Fruit fly (Drosophila melanogaster) whole organism, embryonic: ENCODE data around the gene CG13085.

Experiments
- Antp ChIP-seq: fragments of 200-800 bp; sonication (Bioruptor generic); optimal IDR thresholded peaks from 3 replicates; lab custom pipeline; 2016; ENCODE audit warnings: missing biosample characterization, missing genetic modification characterization
- CG10543 ChIP-seq: fragments of 200-800 bp; sonication (Bioruptor generic); optimal IDR thresholded peaks from 3 replicates; lab custom pipeline; 2017; ENCODE audit warnings: missing biosample characterization, mild to moderate bottlenecking, missing genetic modification characterization, moderate library complexity
- CG10979 ChIP-seq: fragments of 200-800 bp; sonication (Bioruptor generic); optimal IDR thresholded peaks from 2 replicates; lab custom pipeline; 2018; ENCODE audit warnings: missing biosample characterization, mild to moderate bottlenecking, missing genetic modification characterization, moderate library complexity
- CG11456 ChIP-seq: fragments of 200-800 bp; sonication (Bioruptor generic); IDR thresholded peaks from 3 replicates; pipeline ENCODE4 v1.3.6; 2022; ENCODE audit warnings: missing biosample characterization, missing genetic modification characterization
- CG12299 ChIP-seq: fragments of 200-800 bp; sonication (Bioruptor generic); optimal IDR thresholded peaks from 2 replicates; lab custom pipeline; 2018; ENCODE audit warnings: missing biosample characterization, mild to moderate bottlenecking, missing genetic modification characterization
- CG12769 ChIP-seq: fragments of 200-800 bp; sonication (Bioruptor generic); optimal IDR thresholded peaks from 2 replicates; lab custom pipeline; 2019; ENCODE audit warnings: missing biosample characterization, mild to moderate bottlenecking, missing genetic modification characterization, moderate library complexity
- CG1529 ChIP-seq: fragments of 200-800 bp; sonication (Bioruptor generic); optimal IDR thresholded peaks from 3 replicates; lab custom pipeline; 2018; ENCODE audit warnings: missing biosample characterization, missing genetic modification characterization
- CG17912 ChIP-seq: fragments of 200-800 bp; sonication (Bioruptor generic); optimal IDR thresholded peaks from 2 replicates; lab custom pipeline; 2018; ENCODE audit warnings: missing biosample characterization, mild to moderate bottlenecking, missing genetic modification characterization
- CG31365 ChIP-seq: fragments of 200-800 bp; sonication (Bioruptor generic); optimal IDR thresholded peaks from 2 replicates; lab custom pipeline; 2018; ENCODE audit warnings: missing biosample characterization, mild to moderate bottlenecking, missing genetic modification characterization
- CG34224 ChIP-seq: fragments of 200-800 bp; sonication (Bioruptor generic); IDR thresholded peaks from 3 replicates; pipeline ENCODE4 v1.3.6; 2022; ENCODE audit warnings: missing biosample characterization, missing genetic modification characterization; ENCODE audit not compliant: partially characterized antibody
- CG34376 ChIP-seq: fragments of 200-800 bp; sonication (Bioruptor generic); optimal IDR thresholded peaks from 2 replicates; lab custom pipeline; 2018; ENCODE audit warnings: missing biosample characterization, mild to moderate bottlenecking, missing genetic modification characterization
- CG4328 ChIP-seq: fragments of 200-800 bp; sonication (Bioruptor generic); optimal IDR thresholded peaks from 3 replicates; lab custom pipeline; 2017; ENCODE audit warnings: missing biosample characterization, missing genetic modification reagents, missing genetic modification characterization
- CG6175 ChIP-seq: fragments of 200-800 bp; sonication (Bioruptor generic); IDR thresholded peaks from 3 replicates; pipeline ENCODE4 v1.3.6; 2022; ENCODE audit warnings: missing biosample characterization, missing genetic modification characterization
- CG6689 ChIP-seq: fragments of 200-800 bp; sonication (Bioruptor generic); IDR thresholded peaks from 2 replicates; pipeline ENCODE4 v1.3.6; 2022; ENCODE audit warnings: missing biosample characterization, missing genetic modification characterization
- CG7839 ChIP-seq: fragments of 200-800 bp; sonication (Bioruptor generic); optimal IDR thresholded peaks from 3 replicates; lab custom pipeline; 2018; ENCODE audit warnings: missing biosample characterization, mild to moderate bottlenecking, missing genetic modification characterization, moderate library complexity
- CG7987 ChIP-seq: fragments of 200-800 bp; sonication (Bioruptor generic); optimal IDR thresholded peaks from 2 replicates; lab custom pipeline; 2018; ENCODE audit warnings: missing biosample characterization, mild to moderate bottlenecking, missing genetic modification characterization, moderate library complexity
- CG8388 ChIP-seq: fragments of 200-800 bp; sonication (Bioruptor generic); optimal IDR thresholded peaks from 2 replicates; lab custom pipeline; 2019; ENCODE audit warnings: missing biosample characterization, mild to moderate bottlenecking, missing genetic modification characterization, moderate library complexity
- Dbx ChIP-seq: fragments of 200-800 bp; sonication (Bioruptor generic); IDR thresholded peaks from 3 replicates; pipeline ENCODE4 v1.3.6; 2022; ENCODE audit warnings: missing biosample characterization, missing genetic modification characterization
- Gug ChIP-seq: fragments of 200-800 bp; sonication (Bioruptor generic); IDR thresholded peaks from 4 replicates; pipeline ENCODE4 v1.3.6; 2022; ENCODE audit warnings: missing biosample characterization, missing genetic modification characterization
- HLH3B ChIP-seq: fragments of 200-800 bp; sonication (Bioruptor generic); IDR thresholded peaks from 2 replicates; pipeline ENCODE4 v1.3.6; 2022; ENCODE audit warnings: missing biosample characterization, missing genetic modification characterization
- MTF-1 ChIP-seq: fragments of 200-800 bp; sonication (Bioruptor generic); optimal IDR thresholded peaks from 2 replicates; lab custom pipeline; 2018; ENCODE audit warnings: missing biosample characterization, mild to moderate bottlenecking, missing genetic modification characterization, borderline replicate concordance
- Med ChIP-seq: fragments of 200-800 bp; sonication (Bioruptor generic); peaks from one replicate; lab custom pipeline; 2016; ENCODE audit warnings: missing biosample characterization, missing genetic modification characterization, mild to moderate bottlenecking, inconsistent platforms, moderate library complexity
- Myb ChIP-seq: fragments of 200-800 bp; sonication (Bioruptor generic); optimal IDR thresholded peaks from 2 replicates; lab custom pipeline; 2016; ENCODE audit warnings: missing biosample characterization, missing genetic modification characterization
- Ptx1 ChIP-seq: fragments of 200-800 bp; sonication (Bioruptor generic); IDR thresholded peaks from 2 replicates; pipeline ENCODE4 v1.3.6; 2022; ENCODE audit warnings: missing biosample characterization, missing genetic modification characterization
- Ravus ChIP-seq: fragments of 200-800 bp; sonication (Bioruptor generic); IDR thresholded peaks from 2 replicates; pipeline ENCODE4 v1.3.6; 2022; ENCODE audit warnings: missing biosample characterization, missing genetic modification characterization
- Rfx ChIP-seq: fragments of 200-800 bp; sonication (Bioruptor generic); IDR thresholded peaks from 2 replicates; pipeline ENCODE4 v1.3.6; 2022; ENCODE audit warnings: missing biosample characterization, missing genetic modification characterization
- Sin3A ChIP-seq: fragments of >200 bp; optimal IDR thresholded peaks from 2 replicates; lab custom pipeline; 2018
- Spps ChIP-seq: fragments of 200-800 bp; sonication (Bioruptor generic); optimal IDR thresholded peaks from 2 replicates; lab custom pipeline; 2018; ENCODE audit warnings: missing biosample characterization, mild to moderate bottlenecking, missing genetic modification characterization
- Xrp1 ChIP-seq: fragments of 200-800 bp; sonication (Bioruptor generic); IDR thresholded peaks from 2 replicates; pipeline ENCODE4 v1.3.6; 2022; ENCODE audit warnings: missing biosample characterization, missing genetic modification characterization
- abd-A ChIP-seq: fragments of 200-800 bp; sonication (Bioruptor generic); optimal IDR thresholded peaks from 3 replicates; lab custom pipeline; 2019; ENCODE audit warnings: missing biosample characterization, mild to moderate bottlenecking, missing genetic modification characterization, moderate library complexity
- ase ChIP-seq: fragments of 200-800 bp; sonication (Bioruptor generic); IDR thresholded peaks from 3 replicates; pipeline ENCODE4 v1.3.6; 2022; ENCODE audit warnings: missing biosample characterization, missing genetic modification characterization
- cg ChIP-seq: fragments of 200-800 bp; sonication (Bioruptor generic); optimal IDR thresholded peaks from 3 replicates; lab custom pipeline; 2019; ENCODE audit warnings: missing biosample characterization, mild to moderate bottlenecking, missing genetic modification characterization, moderate library complexity
- crol ChIP-seq: fragments of 200-800 bp; sonication (Bioruptor generic); IDR thresholded peaks from 2 replicates; pipeline ENCODE4 v1.3.6; 2022; ENCODE audit warnings: missing biosample characterization, missing genetic modification characterization
- dpn ChIP-seq, 2 experiments: fragments of 200-800 bp; sonication (Bioruptor generic); optimal IDR thresholded peaks; 3 replicates each; lab custom pipeline; 2016; ENCODE audit warnings: missing biosample characterization in 2 of 2, missing genetic modification characterization in 2 of 2
- ewg ChIP-seq: fragments of 200-800 bp; sonication (Bioruptor generic); optimal IDR thresholded peaks from 3 replicates; lab custom pipeline; 2017; ENCODE audit warnings: mild to moderate bottlenecking, missing biosample characterization, missing genetic modification reagents, missing genetic modification characterization
- gt ChIP-seq: fragments of 200-800 bp; sonication (Bioruptor generic); IDR thresholded peaks from 2 replicates; pipeline ENCODE4 v1.3.6; 2022; ENCODE audit warnings: missing biosample characterization, missing genetic modification characterization
- knrl ChIP-seq: fragments of 200-800 bp; sonication (Bioruptor generic); IDR thresholded peaks from 3 replicates; pipeline ENCODE4 v1.3.6; 2022; ENCODE audit warnings: missing biosample characterization, missing genetic modification characterization; ENCODE audit not compliant: partially characterized antibody
- psq ChIP-seq: fragments of 200-800 bp; sonication (Bioruptor generic); optimal IDR thresholded peaks from 2 replicates; lab custom pipeline; 2017; ENCODE audit warnings: missing biosample characterization, missing genetic modification characterization
- rib ChIP-seq: fragments of 200-800 bp; sonication (Bioruptor generic); IDR thresholded peaks from 2 replicates; pipeline ENCODE4 v1.3.6; 2022; ENCODE audit warnings: missing biosample characterization, missing genetic modification characterization
- row ChIP-seq: fragments of 200-800 bp; sonication (Bioruptor generic); IDR thresholded peaks from 3 replicates; pipeline ENCODE4 v1.3.6; 2022; ENCODE audit warnings: missing biosample characterization, missing genetic modification characterization
- schlank ChIP-seq: fragments of 200-800 bp; sonication (Bioruptor generic); optimal IDR thresholded peaks from 2 replicates; lab custom pipeline; 2018; ENCODE audit warnings: missing biosample characterization, mild to moderate bottlenecking, missing genetic modification characterization
- sd ChIP-seq: fragments of 200-800 bp; sonication (Bioruptor generic); optimal IDR thresholded peaks from 3 replicates; lab custom pipeline; 2018; ENCODE audit warnings: missing biosample characterization, mild to moderate bottlenecking, missing genetic modification characterization, moderate library complexity
- seq ChIP-seq: fragments of 200-800 bp; sonication (Bioruptor generic); IDR thresholded peaks from 2 replicates; pipeline ENCODE4 v1.3.6; 2022; ENCODE audit warnings: missing biosample characterization, missing genetic modification characterization
- sna ChIP-seq: fragments of 200-800 bp; sonication (Bioruptor generic); IDR thresholded peaks from 2 replicates; pipeline ENCODE4 v1.3.6; 2022; ENCODE audit warnings: missing biosample characterization, missing genetic modification characterization; ENCODE audit not compliant: partially characterized antibody
- sr ChIP-seq: fragments of 200-800 bp; sonication (Bioruptor generic); IDR thresholded peaks from 3 replicates; pipeline ENCODE4 v1.3.6; 2022; ENCODE audit warnings: missing biosample characterization, missing genetic modification characterization

CG13085 gene

dm6 chr2L:19405685-19406357, 18.0 kb upstream of the CG13085 start (continued):
- TF ChIP-seq Rfx (GFP tag; lab: Robert Waterston, UW) (0 out of 2 replicates have a peak, but pooled peaks have one; percentile 29), schlank (no peak), CG34224 (GFP tag; lab: Robert Waterston, UW) (no peak), dpn (GFP tag; optimal IDR thresholded peaks at IDR 0.05; lab: Kevin White, UChicago) (no peak), cg (GFP tag; lab: Kevin White, UChicago) (no peak), gt (GFP tag; lab: Robert Waterston, UW) (no peak), CG6175 (GFP tag; lab: Robert Waterston, UW) (no peak), psq (GFP tag; lab: Kevin White, UChicago) (no peak), Sin3A (lab: Kevin White, UChicago) (no peak), rib (GFP tag; lab: Robert Waterston, UW) (no peak), Gug (GFP tag; lab: Robert Waterston, UW) (0 out of 4 replicates have a peak, but pooled peaks have one; percentile 3), CG1529 (GFP tag; lab: Kevin White, UChicago) (no peak), CG6689 (GFP tag; lab: Robert Waterston, UW) (peak; percentile 16; the same call in 1 of the 2 replicates), CG10979 (tag; lab: Kevin White, UChicago) (no peak), Myb (GFP tag; lab: Kevin White, UChicago) (no peak), CG34376 (GFP tag; lab: Kevin White, UChicago) (no peak), Ravus (GFP tag; lab: Robert Waterston, UW) (no peak), row (GFP tag; lab: Robert Waterston, UW) (peak; percentile 39; the same call in 2 of the 3 replicates), CG7839 (no peak), Med (peak; percentile 37), HLH3B (GFP tag; lab: Robert Waterston, UW) (0 out of 2 replicates have a peak, but pooled peaks have one; percentile 9), ase (GFP tag; lab: Robert Waterston, UW) (no peak), sna (GFP tag; lab: Robert Waterston, UW) (no peak), Ptx1 (GFP tag; lab: Robert Waterston, UW) (peak; percentile 32; the same call in 1 of the 2 replicates), Spps (tag; lab: Kevin White, UChicago) (no peak), CG7987 (GFP tag; lab: Kevin White, UChicago) (no peak), CG17912 (GFP tag; lab: Kevin White, UChicago) (no peak), CG31365 (tag; lab: Kevin White, UChicago) (no peak), Xrp1 (no peak), CG12769 (tag; lab: Kevin White, UChicago) (peak; percentile 84), Antp (no peak)

dm6 chr2L:19406419-19406818, 17.4 kb upstream of the CG13085 start:
- TF ChIP-seq Dbx (0 out of 3 replicates have a peak, but pooled peaks have one; percentile 9), crol (GFP tag; lab: Robert Waterston, UW) (peak; percentile 66), sr (GFP tag; lab: Robert Waterston, UW) (peak; percentile 95), CG4328 (GFP tag; lab: Kevin White, UChicago) (peak; percentile 12), abd-A (tag; lab: Kevin White, UChicago) (peak; percentile 37), seq (0 out of 2 replicates have a peak, but pooled peaks have one; percentile 7), MTF-1 (GFP tag; lab: Kevin White, UChicago) (peak; percentile 100), ewg (GFP tag; lab: Kevin White, UChicago) (no peak), knrl (0 out of 3 replicates have a peak, but pooled peaks have one; percentile 19), sd (tag; lab: Kevin White, UChicago) (peak; percentile 27), CG8388 (GFP tag; lab: Kevin White, UChicago) (no peak), CG10543 (GFP tag; lab: Kevin White, UChicago) (peak; percentile 76), CG12299 (no peak), CG11456 (GFP tag; lab: Robert Waterston, UW) (0 out of 3 replicates have a peak, but pooled peaks have one; percentile 26)
- TF ChIP-seq, all 482 proteins: peak for 11
